Worm (Caenorhabditis elegans) whole organism, mixed stage, embryonic: ENCODE measurements around the gene F28H6.7.

ENCODE experiments used
- nhr-28 ChIP-seq: fragments of 150-350 bp; optimal IDR thresholded peaks from 2 replicates; lab custom pipeline; 2014; ENCODE audit warnings: missing biosample characterization, missing genetic modification characterization
- pha-4 ChIP-seq: fragments of 150-350 bp; optimal IDR thresholded peaks from 2 replicates; lab custom pipeline; 2018; ENCODE audit warnings: missing biosample characterization, missing genetic modification reagents, missing genetic modification characterization
- unc-39 ChIP-seq: fragments of 150-350 bp; optimal IDR thresholded peaks from 2 replicates; lab custom pipeline; 2014; ENCODE audit warnings: missing biosample characterization, missing genetic modification characterization

DNA sequence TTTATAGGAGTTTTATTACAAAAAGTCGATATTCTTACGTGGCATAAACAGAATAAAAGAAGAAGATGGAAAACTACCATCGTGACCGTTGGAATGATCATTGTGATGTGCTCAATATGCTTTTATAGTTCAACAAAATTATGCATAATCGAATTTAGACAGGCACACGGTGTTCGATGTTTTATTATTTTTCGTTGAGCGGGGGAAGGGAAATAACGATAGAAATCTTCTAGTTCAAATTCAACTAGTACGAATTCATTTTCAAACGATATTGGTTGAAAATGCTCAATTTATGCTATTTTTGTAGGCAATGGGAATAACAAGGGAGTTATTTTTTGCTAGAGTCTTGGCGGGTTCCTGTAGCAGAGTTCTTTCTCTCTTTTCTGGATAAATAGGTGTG, 37.3 kb upstream of the F28H6.7 start, which contains the start of gene C33G3.5:
- TF ChIP-seq pha-4 (tag; lab: Kevin White, UChicago): no peak
- no peak for TF ChIP-seq nhr-28 (tag; lab: Kevin White, UChicago)
- no peak for TF ChIP-seq unc-39 (tag; lab: Kevin White, UChicago)
